Fruit fly (Drosophila melanogaster) Kc167 (cell line): ENCODE measurements around the gene CG15465.

Experiments used
- Myc ChIP-seq: fragments of >200 bp; optimal IDR thresholded peaks from 2 replicates; lab custom pipeline; 2017; ENCODE audit warnings: missing external identifiers
- Sin3A ChIP-seq: fragments of >200 bp; optimal IDR thresholded peaks from 2 replicates; lab custom pipeline; 2018; ENCODE audit warnings: missing external identifiers
- h ChIP-seq: fragments of >200 bp; optimal IDR thresholded peaks from 3 replicates; lab custom pipeline; 2018; ENCODE audit warnings: missing external identifiers
- insv ChIP-seq: fragments of >200 bp; optimal IDR thresholded peaks from 3 replicates; lab custom pipeline; 2018; ENCODE audit warnings: missing external identifiers
- psq ChIP-seq: fragments of >200 bp; optimal IDR thresholded peaks from 2 replicates; lab custom pipeline; 2017; ENCODE audit warnings: missing external identifiers
- ttk ChIP-seq: sonication (Bioruptor generic); optimal IDR thresholded peaks from 2 replicates; lab custom pipeline; 2017; ENCODE audit warnings: missing external identifiers

Gene CG15465

DNA sequence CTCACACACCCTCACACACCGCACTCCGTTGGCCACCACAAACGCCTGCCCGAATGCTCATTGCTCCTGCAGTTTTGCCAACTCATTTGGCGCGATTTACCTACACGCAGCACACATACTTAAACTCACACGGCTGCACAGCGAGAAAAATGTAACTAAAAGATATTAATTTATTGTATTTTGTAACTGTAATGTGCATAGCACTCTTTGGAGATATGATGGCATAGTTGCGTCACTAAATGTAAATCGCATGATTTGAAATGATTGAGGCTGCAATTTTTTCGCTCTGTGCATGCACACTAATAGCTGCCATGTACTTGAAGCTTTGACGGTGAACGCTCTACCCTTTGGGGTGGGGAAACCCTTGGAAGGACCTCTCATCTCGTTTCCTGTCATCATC is 58.3 kb downstream of the CG15465 start:
- TF ChIP-seq Sin3A = no peak
- TF ChIP-seq ttk (lab: Kevin White, UChicago) = no peak
- TF ChIP-seq Myc = no peak
- TF ChIP-seq h (lab: Kevin White, UChicago) = no peak
- TF ChIP-seq insv (lab: Kevin White, UChicago) = no peak
- TF ChIP-seq psq = no peak

DNA sequence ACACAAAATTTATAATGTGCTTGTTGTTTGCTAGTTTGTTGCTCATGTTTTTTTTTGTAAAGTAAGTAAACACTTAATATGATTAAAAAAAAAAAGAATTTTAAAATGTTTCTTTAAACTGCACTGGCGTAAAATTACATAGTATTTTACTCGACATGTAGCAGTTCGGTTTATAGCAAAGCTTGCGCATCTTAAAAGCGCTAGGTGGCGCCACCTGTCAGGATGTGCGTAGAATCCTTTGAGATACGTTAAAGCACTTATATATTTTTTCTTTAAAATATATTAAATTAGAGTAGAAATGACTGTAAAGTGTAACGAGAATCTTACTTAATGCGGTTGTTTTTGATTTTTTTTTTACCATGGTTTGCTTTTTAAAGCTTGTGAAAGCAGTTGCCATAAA is 67.3 kb downstream of the CG15465 start:
- TF ChIP-seq h (lab: Kevin White, UChicago) (no peak), Sin3A (no peak), ttk (lab: Kevin White, UChicago) (no peak), Myc (no peak), insv (lab: Kevin White, UChicago) (no peak)

DNA sequence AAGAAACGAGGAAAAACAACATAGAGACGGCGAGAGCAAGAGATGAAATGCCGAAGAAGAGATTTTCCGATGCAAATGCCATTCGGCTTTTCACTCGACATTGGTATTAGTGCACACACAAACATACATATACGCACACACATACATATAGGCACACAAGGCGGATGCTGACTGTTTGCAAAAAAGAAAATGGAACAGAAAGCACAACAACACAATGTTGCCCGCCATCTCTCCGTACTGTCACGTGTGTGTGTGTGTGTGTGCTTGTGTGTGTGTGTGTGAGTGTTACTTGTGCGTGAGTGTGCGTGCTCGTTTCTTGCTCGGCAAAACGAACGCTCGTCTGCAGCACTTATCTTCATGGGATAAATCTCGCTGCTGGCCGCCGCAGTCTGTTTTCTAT is 79.4 kb downstream of the CG15465 start:
- TF ChIP-seq ttk (lab: Kevin White, UChicago) (no peak), Myc (no peak), insv (lab: Kevin White, UChicago) (no peak)

DNA sequence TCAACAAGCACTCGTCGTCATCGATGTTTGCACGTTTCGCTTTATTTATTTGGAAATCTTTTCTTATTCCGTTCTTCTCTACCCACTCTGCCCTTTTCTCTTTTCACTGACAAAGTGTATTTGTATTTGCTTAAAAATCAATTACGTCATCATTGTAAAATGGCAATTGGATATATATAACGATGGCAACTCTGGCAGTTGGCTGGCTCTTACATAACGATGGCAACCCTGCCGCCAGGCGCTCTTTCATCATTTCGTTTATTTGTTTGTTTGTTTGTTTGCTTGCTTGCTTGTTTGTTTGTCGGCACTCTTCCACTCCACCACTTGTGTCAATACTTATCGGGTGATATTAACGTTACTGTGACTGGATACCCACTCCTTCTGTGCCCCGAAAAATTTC is 82.6 kb downstream of the CG15465 start:
- TF ChIP-seq Myc = no peak

DNA sequence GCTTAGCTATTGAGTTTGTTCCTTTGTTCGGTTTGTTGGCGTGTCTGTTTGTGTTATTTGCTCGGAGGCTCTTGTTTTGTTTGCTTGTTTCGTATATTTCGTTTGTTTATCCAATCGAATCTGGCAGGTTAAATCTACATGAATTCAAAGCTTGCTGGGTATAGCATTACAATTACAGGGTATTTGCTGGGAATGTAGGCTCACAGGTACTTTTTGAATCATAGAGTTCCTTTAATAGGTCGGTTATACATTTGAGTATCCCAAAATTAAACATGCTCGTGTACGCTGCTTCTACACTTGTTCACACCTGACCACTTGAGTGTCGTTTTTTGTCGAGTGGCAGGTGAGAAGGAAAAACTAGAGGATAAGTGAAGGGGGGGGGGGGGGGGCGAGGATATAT is 96.7 kb downstream of the CG15465 start, which contains the start of gene CG5062:
Gene CG5062, minus strand, starts transcription at position 101 of the 400 bp plus-strand sequence.
- TF ChIP-seq psq (no peak), insv (lab: Kevin White, UChicago) (no peak), Sin3A (no peak), h (lab: Kevin White, UChicago) (no peak)

DNA sequence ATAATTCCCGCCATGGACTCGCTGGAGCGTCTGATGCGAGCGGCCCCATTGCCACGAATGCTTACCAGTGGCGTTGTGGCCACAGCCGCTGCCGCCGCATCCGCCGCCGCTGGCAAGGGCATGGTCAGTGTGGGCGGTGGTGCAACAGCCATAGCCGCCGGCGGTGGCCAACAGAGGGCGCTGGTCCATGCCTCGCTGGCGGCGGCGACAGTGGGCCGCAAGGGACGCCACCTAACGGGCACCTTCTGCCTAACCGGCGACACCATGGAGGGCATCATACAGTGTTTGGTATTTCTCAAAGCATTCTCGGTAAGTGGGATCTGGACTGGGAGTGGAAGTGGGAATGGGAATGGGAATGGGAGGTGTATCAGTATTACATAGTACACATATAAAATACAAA is 101.6 kb downstream of the CG15465 start:
- TF ChIP-seq insv (lab: Kevin White, UChicago) = no peak
- no peak for TF ChIP-seq Sin3A
- no peak for TF ChIP-seq Myc
- no peak for TF ChIP-seq ttk (lab: Kevin White, UChicago)
- no peak for TF ChIP-seq h (lab: Kevin White, UChicago)
- no peak for TF ChIP-seq psq

DNA sequence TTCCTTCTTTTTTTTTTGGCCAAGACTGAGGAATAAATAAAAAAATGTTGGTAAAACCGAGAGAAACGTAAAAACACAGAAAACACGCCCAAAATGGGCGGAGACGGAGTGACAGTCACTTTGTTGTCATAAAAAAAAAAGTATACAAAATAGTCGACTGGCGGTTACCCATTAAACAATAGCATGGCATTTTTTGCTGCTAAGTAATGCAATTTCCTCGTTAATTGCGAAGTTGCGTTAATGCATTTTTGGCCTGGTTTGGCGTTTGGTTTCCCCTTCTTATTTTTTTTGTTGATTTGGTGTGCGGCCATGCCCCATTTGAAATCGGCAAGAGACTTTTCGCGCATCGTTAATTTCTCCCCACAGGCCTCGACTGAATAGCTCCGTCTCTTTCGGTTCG is 103.8 kb downstream of the CG15465 start:
- TF ChIP-seq ttk (lab: Kevin White, UChicago) (no peak), psq (no peak), insv (lab: Kevin White, UChicago) (no peak), h (lab: Kevin White, UChicago) (no peak), Sin3A (no peak), Myc (no peak)

DNA sequence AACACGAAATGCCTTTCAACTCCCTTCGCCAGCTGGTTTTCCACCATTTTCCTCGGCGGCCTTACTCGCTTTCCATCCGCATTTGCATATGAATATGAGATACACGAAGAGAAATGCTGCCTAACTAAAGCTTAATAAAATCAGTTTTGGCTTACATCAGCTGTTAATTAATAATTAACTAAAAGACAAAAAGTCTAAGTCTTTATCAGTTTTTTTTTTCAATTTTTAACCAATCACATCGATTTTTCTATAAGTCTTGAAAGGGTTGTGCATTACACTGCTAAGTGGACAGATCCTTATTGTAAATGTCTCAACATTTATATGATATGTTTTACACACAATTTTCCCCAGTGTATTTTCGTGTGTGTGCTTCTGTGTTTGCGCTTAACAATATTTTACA is 118.1 kb downstream of the CG15465 start:
- TF ChIP-seq insv (lab: Kevin White, UChicago) = no peak
- no peak for TF ChIP-seq psq
- no peak for TF ChIP-seq ttk (lab: Kevin White, UChicago)
- no peak for TF ChIP-seq h (lab: Kevin White, UChicago)
- no peak for TF ChIP-seq Sin3A
- no peak for TF ChIP-seq Myc

DNA sequence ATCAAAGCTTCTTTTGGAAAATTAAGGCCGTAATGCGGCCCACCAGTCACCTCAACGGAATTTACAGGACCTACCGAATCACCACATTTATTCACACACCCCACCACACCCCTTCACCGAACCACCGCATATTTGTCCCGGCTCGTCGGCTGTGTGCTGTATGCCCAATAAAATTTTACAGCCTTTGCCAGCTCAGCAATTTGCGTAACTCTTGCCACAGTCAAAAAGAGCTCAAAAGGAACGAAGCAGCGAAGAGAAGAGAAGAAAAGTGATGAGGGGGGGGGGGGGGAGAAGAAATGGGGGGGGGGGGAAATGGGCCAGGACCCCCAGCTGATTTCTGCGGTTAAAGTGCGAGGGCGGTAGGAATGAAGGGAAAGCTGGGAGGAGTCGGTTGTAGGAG is 120.6 kb downstream of the CG15465 start:
- TF ChIP-seq ttk (lab: Kevin White, UChicago) = no peak
- TF ChIP-seq h (lab: Kevin White, UChicago) = no peak
- TF ChIP-seq psq = no peak
- no peak for TF ChIP-seq insv (lab: Kevin White, UChicago)
- no peak for TF ChIP-seq Myc
- TF ChIP-seq Sin3A = no peak

DNA sequence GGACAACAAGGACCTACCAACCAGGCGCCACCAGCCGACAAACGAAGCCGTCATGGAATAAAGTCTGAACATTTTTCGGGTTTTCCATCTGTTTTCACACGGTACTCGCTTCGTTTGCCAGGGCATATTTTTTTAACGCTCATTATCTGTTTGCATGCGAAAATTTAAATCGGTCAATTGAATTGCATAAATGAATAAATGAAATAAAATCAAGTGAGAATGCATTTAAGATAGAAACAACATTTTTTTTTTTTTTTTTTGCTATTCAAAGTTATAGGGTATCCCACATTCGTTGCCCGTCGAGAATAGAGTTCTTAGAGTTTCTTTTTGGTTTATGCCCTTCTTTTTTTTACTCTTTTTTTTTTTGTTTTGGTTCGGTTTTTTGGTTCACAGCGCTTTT is 200.3 kb downstream of the CG15465 start:
- TF ChIP-seq ttk (lab: Kevin White, UChicago) (no peak), Sin3A (no peak), h (lab: Kevin White, UChicago) (no peak), psq (no peak), insv (lab: Kevin White, UChicago) (no peak), Myc (no peak)

DNA sequence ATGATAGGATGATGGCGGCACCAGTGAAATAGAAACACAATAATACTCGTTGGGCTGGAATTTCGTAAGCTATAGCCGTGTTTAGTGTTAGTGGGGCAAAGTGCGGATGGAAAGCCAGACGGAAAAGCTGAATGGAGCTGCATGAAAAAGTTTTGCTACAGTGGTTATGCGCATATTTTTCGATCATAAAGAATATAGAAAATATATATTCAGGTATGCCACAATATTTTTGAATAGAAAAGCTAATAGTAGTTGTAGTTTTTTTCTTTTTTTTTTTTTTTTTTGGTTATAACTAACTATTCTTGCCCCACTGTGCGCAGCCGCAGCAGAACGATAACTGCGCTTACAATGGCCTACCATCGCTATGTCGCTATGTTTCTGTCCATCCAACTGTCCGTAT is 201.0 kb downstream of the CG15465 start:
- TF ChIP-seq h (lab: Kevin White, UChicago) = no peak
- no peak for TF ChIP-seq insv (lab: Kevin White, UChicago)
- no peak for TF ChIP-seq Sin3A
- no peak for TF ChIP-seq ttk (lab: Kevin White, UChicago)
- TF ChIP-seq psq = no peak
- TF ChIP-seq Myc = no peak

DNA sequence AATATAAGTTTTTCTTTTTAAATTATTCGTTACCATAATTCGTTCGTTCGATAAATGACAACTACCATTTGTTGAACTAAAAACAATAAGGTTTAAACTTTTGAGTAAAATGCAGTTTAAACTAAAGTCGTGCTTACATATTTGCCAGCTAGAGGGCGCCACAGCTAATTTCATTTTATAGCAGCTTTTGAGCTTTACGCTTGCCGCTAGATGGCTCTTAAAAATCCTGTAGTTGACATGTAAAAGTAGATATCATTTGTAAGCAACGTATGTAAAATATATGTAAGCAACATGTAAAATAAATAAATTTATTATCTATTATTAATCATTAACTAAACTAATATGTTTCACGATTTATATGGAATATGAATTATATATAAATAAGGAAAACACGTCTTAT is 204.1 kb downstream of the CG15465 start:
- TF ChIP-seq Sin3A = no peak
- no peak for TF ChIP-seq ttk (lab: Kevin White, UChicago)

DNA sequence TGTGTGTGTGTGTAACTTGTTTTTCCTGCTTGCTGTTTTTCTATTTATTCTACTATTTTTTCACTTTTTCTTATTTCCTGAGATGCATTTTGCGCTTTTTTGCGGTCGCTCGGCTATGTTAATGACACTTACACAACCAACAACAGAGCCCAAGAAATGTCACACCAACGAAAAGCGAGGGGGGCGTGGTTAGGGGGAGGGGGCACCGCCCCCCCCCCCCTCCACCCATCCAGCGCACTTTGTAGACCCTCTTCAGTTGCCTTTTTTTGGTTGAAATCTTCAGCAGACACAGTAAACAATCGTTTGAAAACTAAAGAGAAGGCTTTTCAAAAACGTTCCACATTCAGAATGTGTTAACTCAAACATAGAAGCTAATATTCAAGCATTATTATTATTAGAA is 207.6 kb downstream of the CG15465 start:
- TF ChIP-seq Sin3A = no peak
- TF ChIP-seq h (lab: Kevin White, UChicago) = no peak
- TF ChIP-seq ttk (lab: Kevin White, UChicago) = no peak
- no peak for TF ChIP-seq Myc
- no peak for TF ChIP-seq psq
- TF ChIP-seq insv (lab: Kevin White, UChicago) = no peak

DNA sequence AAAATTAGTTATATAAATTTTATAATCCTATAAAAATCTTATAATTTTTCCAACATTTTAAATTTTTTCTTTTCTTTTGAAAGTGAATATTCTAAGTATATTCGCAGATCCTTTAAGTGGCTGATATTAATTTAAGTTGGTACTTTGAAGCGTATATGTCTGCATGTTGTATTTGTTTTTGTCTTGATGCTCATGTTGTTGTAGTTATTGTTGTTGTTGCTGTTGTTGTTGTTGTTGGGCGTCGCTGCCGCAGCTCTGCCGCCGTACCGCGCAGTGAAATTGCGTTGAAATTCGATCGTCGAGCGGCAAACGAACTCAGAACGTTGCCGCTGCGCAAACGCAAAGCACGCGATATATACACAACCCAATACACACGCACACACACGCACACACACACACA is 210.2 kb downstream of the CG15465 start, which contains the start of gene CG42749:
Gene CG42749, plus strand, starts transcription at position 301 of the 400 bp plus-strand sequence.
- TF ChIP-seq psq (no peak), Myc (no peak), ttk (lab: Kevin White, UChicago) (no peak), insv (lab: Kevin White, UChicago) (no peak), h (lab: Kevin White, UChicago) (no peak), Sin3A (no peak)
